Worm (Caenorhabditis elegans): ENCODE data around the gene mxl-3.

Gene mxl-3

DNA sequence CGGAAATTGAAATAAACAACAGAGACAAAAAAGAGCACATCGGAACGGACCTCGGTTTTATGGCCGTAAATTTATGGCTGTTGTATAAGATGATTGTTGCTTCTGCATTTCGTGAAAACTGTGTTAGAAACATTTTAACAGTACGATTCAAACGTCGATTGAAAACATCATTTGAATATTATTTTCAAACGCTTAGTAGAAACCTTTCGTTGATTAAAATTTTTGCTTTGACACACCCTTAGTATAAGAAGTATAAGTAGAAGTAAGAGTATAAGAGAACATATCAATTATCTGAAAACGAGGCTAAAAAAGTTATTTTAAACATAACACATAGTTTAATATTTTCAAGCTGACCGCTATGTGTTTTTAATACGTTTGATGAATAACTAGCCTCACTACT is 34.1 kb upstream of the mxl-3 start:
- TF ChIP-seq ceh-43 (GFP tag; optimal IDR thresholded peaks at IDR 0.05) (no peak), cnd-1 (tag; optimal IDR thresholded peaks at IDR 0.05) (no peak), sem-2 (GFP tag; optimal IDR thresholded peaks at IDR 0.05) (no peak), unc-39 (tag; optimal IDR thresholded peaks at IDR 0.05) (no peak), unc-62 (GFP tag; optimal IDR thresholded peaks at IDR 0.05) (no peak), lsy-2 (tag; optimal IDR thresholded peaks at IDR 0.05) (no peak), flh-1 (GFP tag; optimal IDR thresholded peaks at IDR 0.05) (no peak), pha-4 (tag; optimal IDR thresholded peaks at IDR 0.05) (no peak), ceh-39 (tag; optimal IDR thresholded peaks at IDR 0.05) (no peak), drap-1 (GFP tag; optimal IDR thresholded peaks at IDR 0.05) (no peak), lin-32 (GFP tag; optimal IDR thresholded peaks at IDR 0.05) (no peak), ztf-11 (tag; optimal IDR thresholded peaks at IDR 0.05) (no peak), mab-5 (tag; optimal IDR thresholded peaks at IDR 0.05) (no peak), zip-8 (tag; optimal IDR thresholded peaks at IDR 0.05) (no peak)

DNA sequence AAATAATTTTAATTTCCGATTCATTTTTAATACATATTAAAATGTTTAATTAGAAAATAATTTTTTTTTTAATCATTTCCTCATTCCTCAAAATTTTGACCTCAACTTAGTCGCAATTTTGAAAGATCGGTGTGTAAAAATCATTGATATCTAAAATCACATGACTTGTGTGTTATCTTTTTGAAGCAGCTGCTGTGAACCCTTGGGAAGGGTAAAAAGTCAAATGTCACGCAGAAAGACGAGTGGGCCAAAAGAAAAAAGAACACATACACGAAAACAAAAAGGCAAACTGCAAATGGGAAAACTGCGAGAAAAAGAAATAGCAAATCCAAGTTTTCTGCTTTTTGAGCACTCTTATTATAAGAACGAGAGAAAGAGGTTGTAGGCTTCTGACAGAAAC is 32.7 kb upstream of the mxl-3 start:
- TF ChIP-seq hlh-1 (tag; optimal IDR thresholded peaks at IDR 0.05) (no peak), sem-2 (GFP tag; optimal IDR thresholded peaks at IDR 0.05) (no peak), nhr-2 (tag; optimal IDR thresholded peaks at IDR 0.05) (no peak), nhr-28 (tag; optimal IDR thresholded peaks at IDR 0.05) (no peak), flh-1 (GFP tag; optimal IDR thresholded peaks at IDR 0.05) (no peak), ceh-39 (tag; optimal IDR thresholded peaks at IDR 0.05) (no peak), M03D4.4 (tag; optimal IDR thresholded peaks at IDR 0.05) (no peak), blmp-1 (tag; optimal IDR thresholded peaks at IDR 0.05) (no peak)

DNA sequence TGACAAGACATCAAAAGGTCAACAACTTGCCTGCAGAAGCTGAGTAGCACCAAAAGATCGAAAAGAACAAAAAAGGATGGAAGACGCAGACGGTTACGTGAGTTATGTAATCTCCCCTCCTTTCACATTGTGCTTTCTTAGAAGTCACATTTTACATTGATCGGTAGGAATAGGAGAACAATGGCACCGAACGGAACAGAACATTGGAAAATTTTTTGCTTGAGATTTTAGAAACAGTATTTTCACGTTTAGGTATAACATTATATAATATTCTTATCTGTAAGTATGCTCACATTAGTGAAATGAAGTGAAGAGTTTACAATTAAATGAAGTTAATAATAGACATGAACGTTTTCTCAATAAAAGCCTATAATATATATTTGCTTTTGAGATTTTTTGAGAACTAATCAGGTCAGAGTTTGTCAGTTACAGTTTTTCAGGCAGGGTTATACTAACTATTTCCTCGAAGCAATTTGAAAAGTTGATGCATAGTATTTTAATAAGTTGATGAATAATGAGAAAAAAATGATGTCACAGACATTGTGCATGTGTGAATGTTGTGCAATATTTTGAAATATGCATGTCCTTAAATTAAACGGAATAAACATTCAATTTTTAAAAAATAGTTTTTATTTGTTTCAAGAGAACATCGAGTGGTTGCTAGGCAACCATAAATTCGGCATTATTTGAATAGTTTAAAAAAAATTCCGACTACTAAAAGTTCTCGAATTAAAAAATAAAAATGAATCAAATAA is 30.6 kb upstream of the mxl-3 start:
- TF ChIP-seq ceh-43 (GFP tag; optimal IDR thresholded peaks at IDR 0.05), result no peak
- TF ChIP-seq ztf-11 (tag; optimal IDR thresholded peaks at IDR 0.05), result no peak
- no peak for TF ChIP-seq hlh-1 (tag; optimal IDR thresholded peaks at IDR 0.05)
- TF ChIP-seq mep-1 (tag; optimal IDR thresholded peaks at IDR 0.05), result no peak

DNA sequence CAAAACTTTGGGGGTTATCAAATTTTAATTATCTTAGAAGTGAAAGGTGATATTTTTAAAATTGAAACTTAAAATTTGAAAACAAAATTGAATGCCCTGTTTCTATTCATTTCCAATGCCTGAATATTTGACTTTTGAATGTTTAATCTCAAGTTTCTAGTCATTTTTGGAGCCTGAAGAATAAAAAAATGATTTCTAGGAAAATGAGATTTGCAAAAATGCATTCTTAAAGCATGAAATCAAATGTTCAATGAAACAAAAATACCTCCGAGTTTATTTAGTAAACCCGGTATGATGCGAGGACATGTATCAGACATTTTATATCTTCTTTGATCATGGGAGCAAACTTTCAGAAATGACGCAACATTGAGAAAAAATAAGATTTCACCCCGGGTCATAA is 28.5 kb upstream of the mxl-3 start:
- no peak for TF ChIP-seq lin-32 (GFP tag; optimal IDR thresholded peaks at IDR 0.05)
- peak; percentile 59 for TF ChIP-seq zip-8 (tag; optimal IDR thresholded peaks at IDR 0.05)
- no peak for TF ChIP-seq M03D4.4 (tag; optimal IDR thresholded peaks at IDR 0.05)

DNA sequence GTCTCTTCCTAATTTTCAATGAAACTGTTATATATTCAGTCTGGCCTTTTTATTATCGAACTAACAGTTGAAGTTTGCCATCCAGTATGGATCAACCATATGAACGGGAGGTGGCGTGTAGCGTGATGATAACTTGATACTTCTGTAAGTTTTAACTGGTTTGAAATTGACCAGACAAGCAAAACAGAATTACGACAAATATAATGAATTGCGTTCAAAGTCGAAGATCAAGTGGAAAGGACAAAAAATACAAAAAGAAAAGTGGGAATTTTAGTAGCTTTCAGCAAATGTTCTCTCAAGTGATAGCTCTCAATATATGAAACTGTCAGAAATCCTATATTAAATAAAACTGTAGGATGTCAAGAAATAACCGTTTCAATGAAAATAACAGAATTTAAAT is 26.2 kb upstream of the mxl-3 start, which contains the start of the genes C49F8.14 and gem-1:
Gene C49F8.14, minus strand, starts transcription at position 99 of the 400 bp plus-strand sequence.
Gene gem-1, minus strand, starts transcription at position 142 of the 400 bp plus-strand sequence.
- TF ChIP-seq ztf-11 (tag; optimal IDR thresholded peaks at IDR 0.05), result no peak

DNA sequence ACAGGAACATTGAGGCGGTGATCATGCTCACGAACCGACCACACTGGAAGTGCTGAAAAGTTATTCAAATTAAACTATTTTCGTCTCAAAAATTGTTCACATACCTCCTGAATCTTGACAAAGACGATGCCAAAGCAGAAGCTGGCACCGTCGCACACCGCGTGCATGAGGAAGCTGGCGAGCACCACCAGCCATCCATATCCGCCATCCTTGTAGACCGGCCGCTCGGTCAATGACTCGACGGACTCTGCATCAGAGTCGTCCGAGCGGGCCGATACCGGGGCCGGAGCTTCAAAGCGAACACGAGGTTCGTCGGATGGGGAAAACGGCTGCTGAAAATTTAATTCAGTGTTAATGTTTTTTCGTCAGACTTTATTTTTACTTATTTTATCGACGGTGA is 25.6 kb upstream of the mxl-3 start:
- TF ChIP-seq lin-13 (tag; optimal IDR thresholded peaks at IDR 0.05) (no peak), elt-3 (tag; optimal IDR thresholded peaks at IDR 0.05) (no peak), flh-1 (GFP tag; optimal IDR thresholded peaks at IDR 0.05) (no peak), blmp-1 (tag; optimal IDR thresholded peaks at IDR 0.05) (no peak), zip-8 (tag; optimal IDR thresholded peaks at IDR 0.05) (no peak), sptf-1 (tag; optimal IDR thresholded peaks at IDR 0.05) (no peak), sem-2 (GFP tag; optimal IDR thresholded peaks at IDR 0.05) (no peak), ceh-43 (GFP tag; optimal IDR thresholded peaks at IDR 0.05) (no peak), pha-4 (tag; optimal IDR thresholded peaks at IDR 0.05) (no peak), mls-2 (tag; optimal IDR thresholded peaks at IDR 0.05) (no peak), ceh-83 (GFP tag; optimal IDR thresholded peaks at IDR 0.05) (no peak), nhr-237 (tag; optimal IDR thresholded peaks at IDR 0.05) (no peak), ham-2 (GFP tag; optimal IDR thresholded peaks at IDR 0.05) (no peak), nhr-28 (tag; optimal IDR thresholded peaks at IDR 0.05) (no peak), lsy-2 (tag; optimal IDR thresholded peaks at IDR 0.05) (no peak), unc-120 (tag; optimal IDR thresholded peaks at IDR 0.05; ENCODE audit: poor library complexity, severe bottlenecking) (no peak), snpc-4 (tag; optimal IDR thresholded peaks at IDR 0.05) (no peak), tbx-8 (GFP tag; optimal IDR thresholded peaks at IDR 0.05) (no peak), elt-1 (tag; optimal IDR thresholded peaks at IDR 0.05; ENCODE audit: borderline replicate concordance, insufficient read depth) (no peak)
